Worm (Caenorhabditis elegans) whole organism, young adult: Measurements from ENCODE around the gene pen-2.

ENCODE experiments used
- B0019.2 ChIP-seq: fragments of 200-800 bp; sonication (Bioruptor generic); conservative IDR thresholded peaks from 2 replicates; pipeline ENCODE4 v1.3.6; 2022; ENCODE audit warnings: missing genetic modification reagents, missing genetic modification characterization, missing compliant biosample characterization
- C06A6.2 ChIP-seq: fragments of 200-800 bp; sonication (Bioruptor generic); conservative IDR thresholded peaks from 2 replicates; pipeline ENCODE4 v1.3.6; 2022; ENCODE audit warnings: missing genetic modification characterization, missing compliant biosample characterization
- F55B11.4 ChIP-seq: sonication (generic microtip); optimal IDR thresholded peaks from 2 replicates; lab custom pipeline; 2016; ENCODE audit warnings: missing compliant biosample characterization, missing genetic modification characterization, borderline replicate concordance; ENCODE audit not compliant: insufficient read depth
- T26A5.8 ChIP-seq: sonication (generic microtip); optimal IDR thresholded peaks from 2 replicates; lab custom pipeline; 2016; ENCODE audit warnings: missing genetic modification characterization, missing compliant biosample characterization
- Y56A3A.18 ChIP-seq: fragments of 200-800 bp; sonication (Bioruptor generic); IDR thresholded peaks from 2 replicates; pipeline ENCODE4 v1.3.6; 2022; ENCODE audit warnings: missing genetic modification reagents, missing genetic modification characterization, missing compliant biosample characterization
- Y79H2A.3 ChIP-seq: fragments of 200-800 bp; sonication (Bioruptor generic); conservative IDR thresholded peaks from 2 replicates; pipeline ENCODE4 v1.3.6; 2022; ENCODE audit warnings: missing genetic modification reagents, missing genetic modification characterization, missing compliant biosample characterization
- Y95B8A.8 ChIP-seq: fragments of 200-800 bp; sonication (Bioruptor generic); IDR thresholded peaks from 2 replicates; pipeline ENCODE4 v1.3.6; 2022; ENCODE audit warnings: missing genetic modification reagents, missing genetic modification characterization, missing compliant biosample characterization
- ZK185.1 ChIP-seq: sonication (generic microtip); optimal IDR thresholded peaks from 2 replicates; lab custom pipeline; 2016; ENCODE audit warnings: mild to moderate bottlenecking, missing genetic modification characterization, missing compliant biosample characterization; ENCODE audit not compliant: poor library complexity, severe bottlenecking
- akir-1 ChIP-seq: fragments of 200-800 bp; sonication (Bioruptor generic); optimal IDR thresholded peaks from 2 replicates; lab custom pipeline; 2018; ENCODE audit warnings: mild to moderate bottlenecking, missing genetic modification characterization, moderate library complexity, missing compliant biosample characterization
- atf-7 ChIP-seq: sonication (generic microtip); optimal IDR thresholded peaks from 2 replicates; lab custom pipeline; 2017; ENCODE audit warnings: mild to moderate bottlenecking, missing genetic modification characterization, missing compliant biosample characterization
- bed-1 ChIP-seq: fragments of 200-800 bp; sonication (Bioruptor generic); IDR thresholded peaks from 2 replicates; pipeline ENCODE4 v1.3.6; 2022; ENCODE audit warnings: missing genetic modification reagents, missing genetic modification characterization, missing compliant biosample characterization
- cebp-2 ChIP-seq: fragments of 200-800 bp; sonication (Bioruptor generic); IDR thresholded peaks from 2 replicates; pipeline ENCODE4 v1.3.6; 2022; ENCODE audit warnings: missing genetic modification characterization, missing compliant biosample characterization
- ceh-40 ChIP-seq: fragments of 200-800 bp; sonication (Bioruptor generic); IDR thresholded peaks from 2 replicates; pipeline ENCODE4 v1.3.6; 2022; ENCODE audit warnings: missing genetic modification characterization, missing compliant biosample characterization
- ceh-79 ChIP-seq: sonication (generic microtip); optimal IDR thresholded peaks from 2 replicates; lab custom pipeline; 2017; ENCODE audit warnings: mild to moderate bottlenecking, missing genetic modification characterization, missing compliant biosample characterization
- ceh-91 ChIP-seq: fragments of 200-800 bp; sonication (Bioruptor generic); IDR thresholded peaks from 2 replicates; pipeline ENCODE4 v1.3.6; 2022; ENCODE audit warnings: missing genetic modification reagents, missing genetic modification characterization, missing compliant biosample characterization
- chd-7 ChIP-seq: sonication (generic microtip); optimal IDR thresholded peaks from 2 replicates; lab custom pipeline; 2016; ENCODE audit warnings: mild to moderate bottlenecking, missing genetic modification characterization, moderate library complexity, missing compliant biosample characterization
- die-1 ChIP-seq: sonication (generic microtip); optimal IDR thresholded peaks from 2 replicates; lab custom pipeline; 2016; ENCODE audit warnings: missing genotype, mild to moderate bottlenecking, missing genetic modification characterization, missing compliant biosample characterization
- dox-1 ChIP-seq: fragments of 200-800 bp; sonication (Bioruptor generic); IDR thresholded peaks from 2 replicates; pipeline ENCODE4 v1.3.6; 2022; ENCODE audit warnings: missing genetic modification reagents, missing genetic modification characterization, missing compliant biosample characterization
- efl-1 ChIP-seq: fragments of 150-350 bp; optimal IDR thresholded peaks from 2 replicates; lab custom pipeline; 2014; ENCODE audit warnings: missing biosample characterization, missing genetic modification reagents, missing genetic modification characterization
- egrh-3 ChIP-seq: fragments of 200-800 bp; sonication (Bioruptor generic); IDR thresholded peaks from 2 replicates; pipeline ENCODE4 v1.3.6; 2022; ENCODE audit warnings: missing genetic modification reagents, missing genetic modification characterization, missing compliant biosample characterization
- gei-17 ChIP-seq: fragments of 200-800 bp; sonication (Bioruptor generic); optimal IDR thresholded peaks from 2 replicates; lab custom pipeline; 2018; ENCODE audit warnings: mild to moderate bottlenecking, missing genetic modification characterization, missing compliant biosample characterization
- him-1 ChIP-seq: sonication (generic microtip); optimal IDR thresholded peaks from 2 replicates; lab custom pipeline; 2016; ENCODE audit warnings: missing genotype, missing genetic modification reagents, missing genetic modification characterization, missing compliant biosample characterization
- hsf-1 ChIP-seq: fragments of 200-800 bp; sonication (Bioruptor generic); IDR thresholded peaks from 2 replicates; pipeline ENCODE4 v1.3.6; 2022; ENCODE audit warnings: missing genetic modification reagents, missing genetic modification characterization, missing compliant biosample characterization
- lin-26 ChIP-seq: fragments of 200-800 bp; sonication (Bioruptor generic); IDR thresholded peaks from 2 replicates; pipeline ENCODE4 v1.3.6; 2022; ENCODE audit warnings: missing genetic modification reagents, missing genetic modification characterization, missing compliant biosample characterization
- lin-35 ChIP-seq, 3 experiments: fragments of 150-350 bp in 2 of 3; sonication (generic microtip) in 1 of 3; optimal IDR thresholded peaks; 2 replicates each; lab custom pipeline; 2014 to 2018; ENCODE audit warnings: missing biosample characterization in 3 of 3, missing genetic modification characterization in 3 of 3, missing genetic modification reagents in 3 of 3
- lsl-1 ChIP-seq: fragments of 200-800 bp; sonication (Bioruptor generic); optimal IDR thresholded peaks from 2 replicates; lab custom pipeline; 2018; ENCODE audit warnings: mild to moderate bottlenecking, missing genetic modification characterization, moderate library complexity, missing compliant biosample characterization
- mcd-1 ChIP-seq: fragments of 200-800 bp; sonication (Bioruptor generic); IDR thresholded peaks from 2 replicates; pipeline ENCODE4 v1.3.6; 2022; ENCODE audit warnings: missing genetic modification reagents, missing genetic modification characterization, missing compliant biosample characterization
- nfya-2 ChIP-seq: fragments of 200-800 bp; sonication (Bioruptor generic); IDR thresholded peaks from 2 replicates; pipeline ENCODE4 v1.3.6; 2022; ENCODE audit warnings: missing genetic modification reagents, missing genetic modification characterization, missing compliant biosample characterization
- nfyb-1 ChIP-seq: fragments of 200-800 bp; sonication (Bioruptor generic); IDR thresholded peaks from 2 replicates; pipeline ENCODE4 v1.3.6; 2022; ENCODE audit warnings: missing genetic modification reagents, missing genetic modification characterization, missing compliant biosample characterization
- nhr-179 ChIP-seq: sonication (generic microtip); optimal IDR thresholded peaks from 2 replicates; lab custom pipeline; 2016; ENCODE audit warnings: mild to moderate bottlenecking, missing genetic modification characterization, missing compliant biosample characterization
- nhr-80 ChIP-seq: sonication (generic microtip); optimal IDR thresholded peaks from 2 replicates; lab custom pipeline; 2016; ENCODE audit warnings: missing genetic modification characterization, missing compliant biosample characterization
- pbrm-1 ChIP-seq: fragments of 200-800 bp; sonication (Bioruptor generic); IDR thresholded peaks from 2 replicates; pipeline ENCODE4 v1.3.6; 2022; ENCODE audit warnings: missing genetic modification reagents, missing genetic modification characterization, missing compliant biosample characterization
- repo-1 ChIP-seq: sonication (generic microtip); optimal IDR thresholded peaks from 2 replicates; lab custom pipeline; 2017; ENCODE audit warnings: mild to moderate bottlenecking, missing genetic modification characterization, missing compliant biosample characterization
- sea-2 ChIP-seq: fragments of 200-800 bp; sonication (Bioruptor generic); IDR thresholded peaks from 2 replicates; pipeline ENCODE4 v1.3.6; 2022; ENCODE audit warnings: missing genetic modification characterization, missing compliant biosample characterization
- snpc-1.1 ChIP-seq: sonication (generic microtip); optimal IDR thresholded peaks from 2 replicates; lab custom pipeline; 2017; ENCODE audit warnings: missing genetic modification characterization, mild to moderate bottlenecking, missing compliant biosample characterization, antibody characterized with exemption, moderate library complexity, missing genotype, missing genetic modification reagents; ENCODE audit not compliant: insufficient read depth
- snpc-4 ChIP-seq, 5 experiments: fragments of 150-350 bp in 1 of 5; sonication (generic microtip) in 4 of 5; optimal IDR thresholded peaks; 2 replicates each; lab custom pipeline; 2014 to 2018; ENCODE audit warnings: missing genetic modification characterization in 5 of 5, missing biosample characterization in 3 of 5, antibody characterized with exemption in 2 of 5, mild to moderate bottlenecking in 2 of 5, missing compliant biosample characterization in 2 of 5, missing genotype in 2 of 5, moderate library complexity in 2 of 5, missing genetic modification reagents in 1 of 5
- sptf-2 ChIP-seq: fragments of 200-800 bp; sonication (Bioruptor generic); optimal IDR thresholded peaks from 2 replicates; lab custom pipeline; 2018; ENCODE audit warnings: mild to moderate bottlenecking, missing genetic modification characterization, missing compliant biosample characterization
- tbx-9 ChIP-seq: sonication (generic microtip); optimal IDR thresholded peaks from 2 replicates; lab custom pipeline; 2016; ENCODE audit warnings: borderline replicate concordance, missing genetic modification characterization, inconsistent platforms, missing compliant biosample characterization
- xnd-1 ChIP-seq: sonication (generic microtip); optimal IDR thresholded peaks from 2 replicates; lab custom pipeline; 2016; ENCODE audit warnings: missing genotype, missing genetic modification reagents, missing genetic modification characterization, missing compliant biosample characterization
- zfh-2 ChIP-seq: fragments of 200-800 bp; sonication (Bioruptor generic); conservative IDR thresholded peaks from 2 replicates; pipeline ENCODE4 v1.3.6; 2022; ENCODE audit warnings: missing genetic modification reagents, missing genetic modification characterization, missing compliant biosample characterization

Gene pen-2

DNA sequence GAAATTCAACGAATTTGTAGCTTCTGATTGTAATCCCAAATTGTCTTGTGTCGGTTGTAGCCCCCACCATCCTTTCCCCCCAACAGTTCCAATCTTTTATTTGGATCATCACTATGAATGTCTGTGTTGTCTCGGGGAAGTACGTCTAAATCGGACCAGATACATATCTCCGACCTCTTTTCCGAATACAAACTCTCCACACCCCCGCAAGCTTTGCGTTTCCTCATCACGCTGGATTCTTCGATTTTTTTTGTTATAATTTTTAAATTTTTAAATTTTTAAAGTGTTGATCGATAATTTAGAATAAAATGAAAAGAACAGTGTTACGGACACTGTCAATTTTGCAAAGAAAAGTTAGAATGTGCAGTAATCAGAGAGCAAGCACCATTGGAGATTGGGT is 38.8 kb downstream of the pen-2 start, which contains the start of gene subs-4:
subs-4 (plus strand) TSS at position 301 of the 400 bp plus-strand sequence.
- TF ChIP-seq die-1: no peak
- no peak for TF ChIP-seq lsl-1 (GFP tag; lab: Kevin White, UChicago)
- TF ChIP-seq lin-26: no peak
- TF ChIP-seq B0019.2: no peak
- no peak for TF ChIP-seq cebp-2 (GFP tag; lab: Robert Waterston, UW)
- no peak for TF ChIP-seq lin-35 (GFP tag; optimal IDR thresholded peaks at IDR 0.05; lab: Kevin White, UChicago)
- no peak for TF ChIP-seq sptf-2 (GFP tag; lab: Kevin White, UChicago)
- TF ChIP-seq efl-1: no peak
- no peak for TF ChIP-seq pbrm-1
- TF ChIP-seq mcd-1 (GFP tag; lab: Robert Waterston, UW): no peak
- TF ChIP-seq ceh-91 (GFP tag; lab: Robert Waterston, UW): no peak
- TF ChIP-seq nhr-179: no peak
- TF ChIP-seq snpc-4 (GFP tag; optimal IDR thresholded peaks at IDR 0.05; lab: Kevin White, UChicago): no peak
- TF ChIP-seq snpc-4 (tag; optimal IDR thresholded peaks at IDR 0.05; lab: Kevin White, UChicago): no peak
- no peak for TF ChIP-seq Y95B8A.8
- no peak for TF ChIP-seq hsf-1 (GFP tag; lab: Robert Waterston, UW)
- no peak for TF ChIP-seq nfyb-1 (GFP tag; lab: Robert Waterston, UW)
- no peak for TF ChIP-seq ceh-40 (GFP tag; lab: Robert Waterston, UW)
- no peak for TF ChIP-seq bed-1 (GFP tag; lab: Robert Waterston, UW)
- TF ChIP-seq sea-2 (GFP tag; lab: Robert Waterston, UW): no peak

DNA sequence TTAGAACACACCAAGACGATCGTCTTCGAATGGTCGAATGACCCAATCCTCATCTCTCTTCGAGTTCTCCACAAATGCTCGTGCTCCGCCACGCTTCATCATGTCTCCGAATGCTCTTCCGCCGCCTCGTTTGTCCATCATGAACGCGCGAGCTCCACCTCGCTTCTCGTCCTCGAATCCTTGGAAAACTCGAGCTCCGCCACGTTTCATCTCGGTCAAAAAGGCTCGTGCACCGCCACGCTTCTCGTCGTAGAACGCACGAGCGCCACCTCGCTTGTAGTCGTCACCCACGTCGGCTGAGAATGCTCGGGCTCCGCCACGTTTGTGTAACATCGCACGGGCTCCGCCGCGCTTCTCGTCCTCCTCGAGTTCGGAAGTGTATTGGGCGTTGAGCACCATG is 46.3 kb downstream of the pen-2 start:
- no peak for TF ChIP-seq tbx-9 (tag; lab: Kevin White, UChicago)
- no peak for TF ChIP-seq F55B11.4 (tag; lab: Kevin White, UChicago)
- TF ChIP-seq hsf-1 (GFP tag; lab: Robert Waterston, UW): no peak
- TF ChIP-seq nhr-80 (tag; lab: Kevin White, UChicago): no peak
- TF ChIP-seq nfya-2 (GFP tag; lab: Robert Waterston, UW): no peak
- TF ChIP-seq dox-1 (GFP tag; lab: Robert Waterston, UW): no peak
- TF ChIP-seq ZK185.1 (tag; lab: Kevin White, UChicago): no peak
- no peak for TF ChIP-seq B0019.2
- no peak for TF ChIP-seq repo-1
- no peak for TF ChIP-seq cebp-2 (GFP tag; lab: Robert Waterston, UW)
- 0 out of 2 replicates have a peak, but pooled peaks have one; percentile 18 for TF ChIP-seq bed-1 (GFP tag; lab: Robert Waterston, UW)
- no peak for TF ChIP-seq C06A6.2 (GFP tag; lab: Robert Waterston, UW)
- TF ChIP-seq snpc-1.1 (tag; lab: Kevin White, UChicago): no peak
- TF ChIP-seq ceh-79 (tag; lab: Kevin White, UChicago): no peak
- no peak for TF ChIP-seq akir-1 (GFP tag; lab: Kevin White, UChicago)
- no peak for TF ChIP-seq gei-17 (GFP tag; lab: Kevin White, UChicago)
- no peak for TF ChIP-seq atf-7 (tag; lab: Kevin White, UChicago)
- no peak for TF ChIP-seq him-1
- TF ChIP-seq Y56A3A.18: no peak
- TF ChIP-seq chd-7: peak; percentile 41
- peak; percentile 64 for TF ChIP-seq egrh-3 (GFP tag; lab: Robert Waterston, UW)
- TF ChIP-seq T26A5.8 (tag; lab: Kevin White, UChicago): no peak
- no peak for TF ChIP-seq xnd-1
- TF ChIP-seq Y79H2A.3 (GFP tag; lab: Robert Waterston, UW): no peak
- TF ChIP-seq zfh-2 (GFP tag; lab: Robert Waterston, UW): peak; percentile 95
